Worm (Caenorhabditis elegans) whole organism, L4 larva: ENCODE results near the gene F12F6.1.
A peak's percentile ranks its signal among the peaks of the same experiment; 100 is the strongest.

Experiments
- F37D6.2 ChIP-seq: sonication (generic microtip); optimal IDR thresholded peaks from 2 replicates; lab custom pipeline; 2016; ENCODE audit warnings: mild to moderate bottlenecking, missing genetic modification characterization, missing compliant biosample characterization
- T20F7.1 ChIP-seq: fragments of 200-800 bp; sonication (Bioruptor generic); optimal IDR thresholded peaks from 2 replicates; lab custom pipeline; 2018; ENCODE audit warnings: mild to moderate bottlenecking, missing genetic modification characterization, missing compliant biosample characterization
- T26A8.4 ChIP-seq: fragments of 200-800 bp; sonication (Bioruptor generic); IDR thresholded peaks from 2 replicates; pipeline ENCODE4 v1.3.6; 2022; ENCODE audit warnings: missing genetic modification characterization, missing compliant biosample characterization
- Y48G9A.11 ChIP-seq: fragments of 200-800 bp; sonication (Bioruptor generic); IDR thresholded peaks from 2 replicates; pipeline ENCODE4 v1.3.6; 2022; ENCODE audit warnings: missing genetic modification reagents, missing genetic modification characterization, missing compliant biosample characterization
- ZK546.5 ChIP-seq, 2 experiments: sonication (generic microtip); optimal IDR thresholded peaks; 2 replicates each; lab custom pipeline; 2017; ENCODE audit warnings: missing biosample characterization in 2 of 2, missing genetic modification characterization in 2 of 2
- attf-4 ChIP-seq: sonication (generic microtip); optimal IDR thresholded peaks from 3 replicates; lab custom pipeline; 2017; ENCODE audit warnings: missing biosample characterization, missing genetic modification characterization
- ceh-32 ChIP-seq: sonication (generic microtip); optimal IDR thresholded peaks from 2 replicates; lab custom pipeline; 2016; ENCODE audit warnings: mild to moderate bottlenecking, missing genetic modification characterization, missing compliant biosample characterization; ENCODE audit not compliant: poor library complexity
- ceh-82 ChIP-seq: sonication (generic microtip); optimal IDR thresholded peaks from 2 replicates; lab custom pipeline; 2017; ENCODE audit warnings: missing biosample characterization, missing genetic modification characterization
- cey-2 ChIP-seq: sonication (generic microtip); optimal IDR thresholded peaks from 3 replicates; lab custom pipeline; 2017; ENCODE audit warnings: missing genetic modification characterization, mild to moderate bottlenecking, missing compliant biosample characterization, antibody characterized with exemption, borderline replicate concordance; ENCODE audit not compliant: insufficient read depth
- daf-12 ChIP-seq: fragments of 150-350 bp; optimal IDR thresholded peaks from 2 replicates; lab custom pipeline; 2014; ENCODE audit warnings: missing biosample characterization, missing genetic modification reagents, missing genetic modification characterization
- daf-16 ChIP-seq, 3 experiments: sonication (generic microtip); optimal IDR thresholded peaks; 2 replicates each; lab custom pipeline; 2016 to 2017; ENCODE audit warnings: missing genetic modification characterization in 3 of 3, missing genetic modification reagents in 3 of 3, mild to moderate bottlenecking in 2 of 3, missing compliant biosample characterization in 2 of 3, missing biosample characterization in 1 of 3, moderate library complexity in 1 of 3
- daf-19 ChIP-seq: fragments of 200-800 bp; sonication (Bioruptor generic); conservative IDR thresholded peaks from 2 replicates; pipeline ENCODE4 v1.3.6; 2022; ENCODE audit warnings: missing genetic modification characterization, missing compliant biosample characterization
- dmd-6 ChIP-seq: fragments of 200-800 bp; sonication (Bioruptor generic); IDR thresholded peaks from 2 replicates; pipeline ENCODE4 v1.3.6; 2022; ENCODE audit warnings: missing genetic modification reagents, missing genetic modification characterization, missing compliant biosample characterization
- dmd-9 ChIP-seq: fragments of 200-800 bp; sonication (Bioruptor generic); IDR thresholded peaks from 2 replicates; pipeline ENCODE4 v1.3.6; 2022; ENCODE audit warnings: missing genetic modification reagents, missing genetic modification characterization, missing compliant biosample characterization
- dve-1 ChIP-seq: sonication (generic microtip); optimal IDR thresholded peaks from 2 replicates; lab custom pipeline; 2017; ENCODE audit warnings: antibody characterized with exemption, mild to moderate bottlenecking, missing genetic modification characterization, missing compliant biosample characterization; ENCODE audit not compliant: insufficient read depth
- egl-27 ChIP-seq: sonication (generic microtip); optimal IDR thresholded peaks from 3 replicates; lab custom pipeline; 2017; ENCODE audit warnings: missing biosample characterization, missing genetic modification reagents, missing genetic modification characterization
- egl-43 ChIP-seq: fragments of 200-800 bp; sonication (Bioruptor generic); IDR thresholded peaks from 2 replicates; pipeline ENCODE4 v1.3.6; 2022; ENCODE audit warnings: missing genetic modification reagents, missing genetic modification characterization, missing compliant biosample characterization
- gei-8 ChIP-seq: fragments of 200-800 bp; sonication (Bioruptor generic); optimal IDR thresholded peaks from 2 replicates; lab custom pipeline; 2018; ENCODE audit warnings: mild to moderate bottlenecking, missing genetic modification characterization, missing compliant biosample characterization
- hif-1 ChIP-seq, 2 experiments: sonication (generic microtip); optimal IDR thresholded peaks; 2 replicates each; lab custom pipeline; 2016 to 2017; ENCODE audit warnings: missing compliant biosample characterization in 2 of 2, missing genetic modification characterization in 2 of 2, missing genetic modification reagents in 2 of 2, missing genotype in 2 of 2, mild to moderate bottlenecking in 1 of 2
- hlh-11 ChIP-seq: fragments of 200-800 bp; sonication (Bioruptor generic); optimal IDR thresholded peaks from 2 replicates; lab custom pipeline; 2018; ENCODE audit warnings: mild to moderate bottlenecking, missing genetic modification characterization, missing compliant biosample characterization
- hmg-1.1 ChIP-seq: fragments of 200-800 bp; sonication (Bioruptor generic); IDR thresholded peaks from 2 replicates; pipeline ENCODE4 v1.3.6; 2022; ENCODE audit warnings: missing genetic modification reagents, missing genetic modification characterization, missing compliant biosample characterization
- lin-1 ChIP-seq: fragments of 200-800 bp; sonication (Bioruptor generic); IDR thresholded peaks from 2 replicates; pipeline ENCODE4 v1.3.6; 2022; ENCODE audit warnings: missing genetic modification reagents, missing genetic modification characterization, missing compliant biosample characterization
- lin-13 ChIP-seq: fragments of 150-350 bp; optimal IDR thresholded peaks from 2 replicates; lab custom pipeline; 2014; ENCODE audit warnings: missing biosample characterization, missing genetic modification reagents, missing genetic modification characterization
- lin-15B ChIP-seq: fragments of 150-350 bp; sonication (generic microtip); optimal IDR thresholded peaks from 3 replicates; lab custom pipeline; 2014; ENCODE audit warnings: missing biosample characterization, missing genetic modification characterization
- lir-3 ChIP-seq: sonication (generic microtip); optimal IDR thresholded peaks from 2 replicates; lab custom pipeline; 2016; ENCODE audit warnings: mild to moderate bottlenecking, missing genetic modification characterization, missing compliant biosample characterization
- lsy-2 ChIP-seq, 2 experiments: fragments of 150-350 bp in 1 of 2; sonication (generic microtip) in 1 of 2; optimal IDR thresholded peaks; 2 replicates each; lab custom pipeline; 2014 to 2017; ENCODE audit warnings: missing biosample characterization in 2 of 2, missing genetic modification characterization in 2 of 2
- madf-9 ChIP-seq: fragments of 200-800 bp; sonication (Bioruptor generic); conservative IDR thresholded peaks from 2 replicates; pipeline ENCODE4 v1.3.6; 2022; ENCODE audit warnings: missing genetic modification reagents, missing genetic modification characterization, missing compliant biosample characterization
- mep-1 ChIP-seq: fragments of 150-350 bp; sonication (generic microtip); optimal IDR thresholded peaks from 3 replicates; lab custom pipeline; 2014; ENCODE audit warnings: missing biosample characterization, missing genetic modification characterization
- mes-2 ChIP-seq: sonication (generic microtip); optimal IDR thresholded peaks from 2 replicates; lab custom pipeline; 2016; ENCODE audit warnings: missing genotype, mild to moderate bottlenecking, missing genetic modification characterization, missing compliant biosample characterization; ENCODE audit not compliant: poor library complexity, severe bottlenecking
- mxl-2 ChIP-seq: fragments of 200-800 bp; sonication (Bioruptor generic); conservative IDR thresholded peaks from 2 replicates; pipeline ENCODE4 v1.3.6; 2022; ENCODE audit warnings: missing genetic modification reagents, missing genetic modification characterization, missing compliant biosample characterization
- nhr-10 ChIP-seq: fragments of 150-350 bp; optimal IDR thresholded peaks from 2 replicates; lab custom pipeline; 2014; ENCODE audit warnings: missing biosample characterization, missing genetic modification characterization
- nhr-102 ChIP-seq: sonication (generic microtip); optimal IDR thresholded peaks from 2 replicates; lab custom pipeline; 2016; ENCODE audit warnings: mild to moderate bottlenecking, missing genetic modification characterization, moderate library complexity, missing compliant biosample characterization
- nhr-28 ChIP-seq: fragments of 150-350 bp; optimal IDR thresholded peaks from 2 replicates; lab custom pipeline; 2014; ENCODE audit warnings: missing biosample characterization, missing genetic modification characterization
- nhr-41 ChIP-seq: fragments of 200-800 bp; sonication (Bioruptor generic); IDR thresholded peaks from 2 replicates; pipeline ENCODE4 v1.3.6; 2022; ENCODE audit warnings: missing genetic modification reagents, missing genetic modification characterization, missing compliant biosample characterization
- nhr-42 ChIP-seq: fragments of 200-800 bp; sonication (Bioruptor generic); IDR thresholded peaks from 2 replicates; pipeline ENCODE4 v1.3.6; 2022; ENCODE audit warnings: missing genetic modification characterization, missing compliant biosample characterization
- nhr-48 ChIP-seq: sonication (generic microtip); optimal IDR thresholded peaks from 2 replicates; lab custom pipeline; 2016; ENCODE audit warnings: mild to moderate bottlenecking, missing genetic modification characterization, missing compliant biosample characterization
- nhr-77 ChIP-seq: fragments of 150-350 bp; optimal IDR thresholded peaks from 2 replicates; lab custom pipeline; 2014; ENCODE audit warnings: missing biosample characterization, missing genetic modification characterization
- php-3 ChIP-seq: fragments of 200-800 bp; sonication (Bioruptor generic); IDR thresholded peaks from 2 replicates; pipeline ENCODE4 v1.3.6; 2022; ENCODE audit warnings: missing genetic modification reagents, missing genetic modification characterization, missing compliant biosample characterization
- set-16 ChIP-seq: fragments of 200-800 bp; sonication (Bioruptor generic); IDR thresholded peaks from 2 replicates; pipeline ENCODE4 v1.3.6; 2022; ENCODE audit warnings: missing genetic modification reagents, missing genetic modification characterization, missing compliant biosample characterization
- spr-1 ChIP-seq: sonication (generic microtip); optimal IDR thresholded peaks from 2 replicates; lab custom pipeline; 2016; ENCODE audit warnings: mild to moderate bottlenecking, missing genetic modification characterization, missing compliant biosample characterization
- unc-62 ChIP-seq, 3 experiments: fragments of 150-350 bp in 1 of 3; sonication (generic microtip); optimal IDR thresholded peaks in 2 of 3; peaks in 1 of 3; 1 replicate in 1 of 3; 2 replicates in 2 of 3; lab custom pipeline; 2014 to 2017; ENCODE audit warnings: missing biosample characterization in 3 of 3, missing genetic modification characterization in 3 of 3, missing genetic modification reagents in 3 of 3, missing genotype in 1 of 3

The F12F6.1 gene

ce11 chrIV:11635437-11636408 lies 52.0 kb downstream of the F12F6.1 start, which contains the start of gene mars-1 (continued):
- TF ChIP-seq mxl-2 (GFP tag; lab: Robert Waterston, UW) (no peak), lir-3 (no peak), egl-43 (GFP tag; lab: Robert Waterston, UW) (no peak), gei-8 (no peak), php-3 (no peak), nhr-48 (tag; lab: Kevin White, UChicago) (no peak), lsy-2 (tag; optimal IDR thresholded peaks at IDR 0.05; lab: Kevin White, UChicago) (peak; percentile 12 to 80), attf-4 (tag; lab: Kevin White, UChicago) (no peak), Y48G9A.11 (GFP tag; lab: Robert Waterston, UW) (no peak), ceh-32 (tag; lab: Kevin White, UChicago) (no peak), dmd-6 (GFP tag; lab: Robert Waterston, UW) (0 out of 2 replicates have a peak, but pooled peaks have one; percentile 20), T20F7.1 (GFP tag; lab: Kevin White, UChicago) (peak; percentile 81), daf-16 (GFP tag; optimal IDR thresholded peaks at IDR 0.05; lab: Kevin White, UChicago) (peak in 1 of 2 experiments; percentile 50), daf-16 (tag; optimal IDR thresholded peaks at IDR 0.05; lab: Kevin White, UChicago) (peak; percentile 55), T26A8.4 (GFP tag; lab: Robert Waterston, UW) (no peak), set-16 (GFP tag; lab: Robert Waterston, UW) (no peak), cey-2 (tag; lab: Kevin White, UChicago) (no peak), nhr-77 (no peak), lin-13 (GFP tag; lab: Kevin White, UChicago) (peak; percentile 64), lin-15B (tag; lab: Kevin White, UChicago) (no peak), lin-1 (no peak), hlh-11 (tag; lab: Kevin White, UChicago) (peak; percentile 64), F37D6.2 (tag; lab: Kevin White, UChicago) (peak; percentile 33), hmg-1.1 (0 out of 2 replicates have a peak, but pooled peaks have one; percentile 14), nhr-28 (peak; percentile 41), hif-1 (tag; optimal IDR thresholded peaks at IDR 0.05; lab: Kevin White, UChicago) (peak in 1 of 2 experiments; percentile 74), dmd-9 (GFP tag; lab: Robert Waterston, UW) (peak; percentile 36; the same call in 1 of the 2 replicates), nhr-42 (GFP tag; lab: Robert Waterston, UW) (no peak), ceh-82 (tag; lab: Kevin White, UChicago) (no peak), nhr-41 (no peak), nhr-10 (no peak), ZK546.5 (tag; optimal IDR thresholded peaks at IDR 0.05; lab: Kevin White, UChicago) (no peak), daf-19 (GFP tag; lab: Robert Waterston, UW) (no peak), spr-1 (tag; lab: Kevin White, UChicago) (no peak), madf-9 (GFP tag; lab: Robert Waterston, UW) (no peak), daf-12 (tag; lab: Kevin White, UChicago) (no peak), nhr-102 (tag; lab: Kevin White, UChicago) (no peak), dve-1 (tag; lab: Kevin White, UChicago) (peak; percentile 45), egl-27 (tag; lab: Kevin White, UChicago) (no peak), unc-62 (GFP tag; optimal IDR thresholded peaks at IDR 0.05 in 1 of 2; lab: Kevin White, UChicago) (peak in 1 of 2 experiments; percentile 51), unc-62 (tag; optimal IDR thresholded peaks at IDR 0.05; lab: Kevin White, UChicago) (no peak), mep-1 (peak; percentile 78), mes-2 (tag; lab: Kevin White, UChicago) (peak; percentile 82)
- TF ChIP-seq, all 104 proteins: peak for 24
